Worm (Caenorhabditis elegans) whole organism, L4/young adult: ENCODE data around the gene F56D5.5.

Experiments
- W03F9.2 ChIP-seq: fragments of 150-350 bp; optimal IDR thresholded peaks from 2 replicates; lab custom pipeline; 2014; ENCODE audit warnings: missing biosample characterization, missing genetic modification characterization
- dao-5 ChIP-seq: sonication (generic microtip); optimal IDR thresholded peaks from 2 replicates; lab custom pipeline; 2016; ENCODE audit warnings: missing genotype, missing genetic modification characterization, moderate library complexity, missing compliant biosample characterization
- him-1 ChIP-seq: sonication (generic microtip); optimal IDR thresholded peaks from 2 replicates; lab custom pipeline; 2016; ENCODE audit warnings: missing genotype, missing genetic modification reagents, missing genetic modification characterization, missing compliant biosample characterization

The F56D5.5 gene

ce11 chrIV:9423095-9423494 is 15.2 kb upstream of the F56D5.5 start, which contains the start of gene srxa-2:
srxa-2 (plus strand) TSS chrIV:9423395.
- TF ChIP-seq W03F9.2 (tag; lab: Kevin White, UChicago): no peak
- TF ChIP-seq dao-5 (tag; lab: Kevin White, UChicago): no peak
- TF ChIP-seq him-1 (tag; lab: Kevin White, UChicago): no peak

DNA sequence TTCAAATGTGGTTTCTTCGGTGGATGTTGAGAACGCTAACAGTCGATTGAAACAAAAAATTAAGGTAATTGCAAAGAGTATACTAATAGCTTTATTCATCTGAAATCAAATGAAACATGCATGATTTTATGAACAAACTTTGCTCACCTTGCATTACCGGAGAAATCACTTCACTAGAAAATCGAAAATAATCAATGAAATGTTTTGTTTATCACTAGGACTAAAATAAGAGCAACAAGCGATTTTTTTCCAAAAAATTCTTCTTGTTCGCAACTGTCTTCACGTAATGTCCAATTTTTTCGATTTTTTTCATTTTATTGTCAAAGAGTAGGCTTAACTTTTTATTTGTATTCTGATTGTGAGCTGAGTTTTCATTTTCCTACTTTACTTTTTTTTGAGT is 14.5 kb upstream of the F56D5.5 start, which contains the start of gene F56D5.9:
F56D5.9 (minus strand) TSS at position 101 of the 400 bp plus-strand sequence.
- no peak for TF ChIP-seq dao-5 (tag; lab: Kevin White, UChicago)
- no peak for TF ChIP-seq W03F9.2 (tag; lab: Kevin White, UChicago)
- TF ChIP-seq him-1 (tag; lab: Kevin White, UChicago): no peak

ce11 chrIV:9403761-9404420 is 4.0 kb downstream of the F56D5.5 start:
- TF ChIP-seq him-1 (tag; lab: Kevin White, UChicago) (no peak), dao-5 (tag; lab: Kevin White, UChicago) (no peak), W03F9.2 (tag; lab: Kevin White, UChicago) (no peak)

DNA sequence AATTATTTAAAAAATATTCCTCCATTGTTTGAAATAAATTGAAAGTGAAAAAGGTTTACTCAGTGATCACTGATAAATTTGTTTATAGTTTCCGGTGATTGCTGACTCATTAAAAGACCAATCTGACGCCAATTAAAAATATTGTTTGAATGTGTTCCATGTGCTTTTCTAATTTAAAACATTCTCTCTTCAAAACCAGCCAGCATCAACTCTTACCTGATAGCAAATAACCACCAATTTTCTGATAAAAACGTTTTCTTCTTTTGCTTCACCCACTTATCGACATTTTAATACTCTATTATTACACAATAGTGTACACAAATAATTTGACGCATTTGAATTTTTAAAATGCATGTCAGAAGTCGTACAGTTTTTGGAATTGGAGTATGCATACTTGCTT is 6.2 kb downstream of the F56D5.5 start, which contains the start of gene F56D5.6:
F56D5.6 (plus strand) TSS at position 208 of the 400 bp plus-strand sequence.
- TF ChIP-seq him-1 (tag; lab: Kevin White, UChicago): no peak
- no peak for TF ChIP-seq W03F9.2 (tag; lab: Kevin White, UChicago)
- no peak for TF ChIP-seq dao-5 (tag; lab: Kevin White, UChicago)

- TF ChIP-seq W03F9.2 (tag; lab: Kevin White, UChicago): no peak
These were observed 9.4 kb downstream of the F56D5.5 start, which contains the start of gene F56D5.2 for ce11 chrIV:9398512-9398911. F56D5.2 (minus strand) TSS chrIV:9398612.

- TF ChIP-seq dao-5 (tag; lab: Kevin White, UChicago) (no peak), W03F9.2 (tag; lab: Kevin White, UChicago) (no peak), him-1 (tag; lab: Kevin White, UChicago) (no peak)
These were observed 10.6 kb downstream of the F56D5.5 start, which contains the start of gene F56D5.3 for ce11 chrIV:9397278-9397677. F56D5.3 (plus strand) TSS chrIV:9397578.

- TF ChIP-seq W03F9.2 (tag; lab: Kevin White, UChicago): no peak
- TF ChIP-seq dao-5 (tag; lab: Kevin White, UChicago): no peak
- TF ChIP-seq him-1 (tag; lab: Kevin White, UChicago): no peak
These were observed 11.8 kb downstream of the F56D5.5 start, which contains the start of gene col-121 for ce11 chrIV:9396118-9396517. col-121 (minus strand) TSS chrIV:9396218.

DNA sequence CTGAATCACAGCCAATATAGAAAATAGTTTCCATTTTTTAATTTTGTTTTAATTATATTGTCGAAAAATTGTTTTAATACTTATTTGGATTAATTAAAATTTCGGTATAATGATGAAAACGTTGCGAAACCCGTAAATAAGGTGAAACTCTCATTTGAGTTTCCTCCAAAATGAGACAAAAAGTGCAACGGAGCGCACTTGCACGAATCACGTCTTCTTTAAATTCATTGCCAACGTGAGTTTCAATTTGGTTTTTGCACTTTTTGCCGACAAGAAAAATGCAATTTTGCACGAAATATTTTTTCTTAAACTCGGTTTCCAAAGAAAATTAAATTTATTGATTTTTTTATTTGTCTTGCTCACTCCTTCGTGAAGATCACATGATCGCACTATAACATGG is 21.9 kb downstream of the F56D5.5 start, which contains the start of gene daf-15:
daf-15 (plus strand) TSS at position 171 of the 400 bp plus-strand sequence.
- no peak for TF ChIP-seq him-1 (tag; lab: Kevin White, UChicago)
- peak; percentile 30 for TF ChIP-seq W03F9.2 (tag; lab: Kevin White, UChicago)
- TF ChIP-seq dao-5 (tag; lab: Kevin White, UChicago): no peak

- TF ChIP-seq dao-5 (tag; lab: Kevin White, UChicago): no peak
- TF ChIP-seq him-1 (tag; lab: Kevin White, UChicago): no peak
- no peak for TF ChIP-seq W03F9.2 (tag; lab: Kevin White, UChicago)
These were observed 23.1 kb downstream of the F56D5.5 start, which contains the start of gene C10C5.7 for ce11 chrIV:9384826-9385225. C10C5.7 (plus strand) TSS chrIV:9385126.

DNA sequence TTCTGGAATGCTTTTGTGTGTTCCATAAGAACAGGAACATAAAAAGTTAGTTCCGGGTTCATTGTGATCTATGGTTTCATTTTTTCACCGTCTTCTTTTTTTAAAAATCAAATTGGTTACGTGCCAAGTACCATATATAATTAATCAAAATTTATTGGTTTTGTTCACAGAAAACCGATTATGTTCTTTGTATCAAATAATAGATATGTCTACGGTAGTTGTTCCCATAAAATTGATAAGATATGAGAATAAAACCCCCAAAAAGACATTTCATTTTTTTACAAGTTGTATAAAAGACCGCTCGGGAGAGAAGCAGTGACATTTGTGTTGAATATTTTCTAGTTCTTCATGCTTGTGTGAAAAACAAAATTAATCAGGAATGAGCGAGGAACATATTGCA is 26.8 kb downstream of the F56D5.5 start, which contains the start of gene C10C5.5:
C10C5.5 (plus strand) TSS at position 301 of the 400 bp plus-strand sequence.
- no peak for TF ChIP-seq dao-5 (tag; lab: Kevin White, UChicago)
- no peak for TF ChIP-seq W03F9.2 (tag; lab: Kevin White, UChicago)
- no peak for TF ChIP-seq him-1 (tag; lab: Kevin White, UChicago)

ce11 chrIV:9378272-9378671 is 29.6 kb downstream of the F56D5.5 start, which contains the start of gene C10C5.4:
C10C5.4 (plus strand) TSS chrIV:9378552.
- TF ChIP-seq him-1 (tag; lab: Kevin White, UChicago) (no peak), dao-5 (tag; lab: Kevin White, UChicago) (no peak), W03F9.2 (tag; lab: Kevin White, UChicago) (no peak)

- TF ChIP-seq him-1 (tag; lab: Kevin White, UChicago) (no peak), dao-5 (tag; lab: Kevin White, UChicago) (no peak), W03F9.2 (tag; lab: Kevin White, UChicago) (no peak)
These were observed 31.4 kb downstream of the F56D5.5 start for ce11 chrIV:9376550-9376949.

DNA sequence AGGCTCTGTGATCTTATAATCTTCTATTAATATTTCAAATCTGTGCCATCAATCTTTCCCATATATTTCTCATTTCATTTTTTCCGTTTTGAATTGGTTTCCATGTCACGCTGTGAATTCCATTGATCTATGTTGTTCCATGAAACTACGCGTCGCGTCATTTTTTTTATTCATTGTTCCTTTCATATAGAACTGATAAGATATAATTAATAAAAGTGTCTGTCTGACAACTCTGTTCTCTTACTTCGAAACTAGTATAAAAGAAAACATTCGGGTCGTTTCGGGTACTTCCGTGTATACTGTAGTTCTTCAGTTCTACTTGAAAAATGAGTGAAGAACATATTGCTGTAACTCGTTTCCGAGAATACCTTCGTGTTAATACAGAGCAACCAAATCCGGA is 33.4 kb downstream of the F56D5.5 start, which contains the start of gene C10C5.3:
C10C5.3 (plus strand) TSS at position 301 of the 400 bp plus-strand sequence.
- no peak for TF ChIP-seq dao-5 (tag; lab: Kevin White, UChicago)
- no peak for TF ChIP-seq him-1 (tag; lab: Kevin White, UChicago)
- no peak for TF ChIP-seq W03F9.2 (tag; lab: Kevin White, UChicago)
